Worm (Caenorhabditis elegans): ENCODE data around the gene E04D5.5.
"Not testable (repeated sequence)": the region's sequence is repeated elsewhere in the genome, so short reads cannot be mapped to it uniquely, and the experiment has no call there.

Gene E04D5.5

DNA sequence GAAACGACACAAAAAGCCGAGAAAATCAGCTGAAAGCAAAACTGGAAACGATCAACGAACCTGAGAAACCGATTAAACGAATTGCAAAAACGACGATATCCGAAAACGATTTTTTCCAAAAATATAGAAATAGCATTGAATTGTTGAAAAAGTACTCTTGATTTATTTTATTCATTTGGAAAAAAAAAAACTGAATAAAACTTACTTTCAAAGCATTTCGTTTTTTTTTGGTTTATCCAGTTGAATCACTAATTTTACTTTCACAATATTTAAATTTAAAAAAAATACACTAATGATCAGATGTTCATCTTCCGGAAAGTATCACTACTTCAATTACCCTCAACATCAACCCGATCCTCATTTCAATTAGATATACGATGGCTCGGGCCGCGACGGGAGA, 14.5 kb upstream of the E04D5.5 start, which contains the start of gene T09F3.5:
T09F3.5 (plus strand) TSS at position 301 of the 400 bp plus-strand sequence.
- TF ChIP-seq T22C8.4 (GFP tag; IDR thresholded peaks at IDR 0.05) (no peak), ztf-29 (GFP tag; IDR thresholded peaks at IDR 0.05) (no peak), flt-1 (GFP tag; IDR thresholded peaks at IDR 0.05) (no peak), med-1 (GFP tag; optimal IDR thresholded peaks at IDR 0.05; ENCODE audit: insufficient read depth) (no peak), tab-1 (GFP tag; IDR thresholded peaks at IDR 0.05) (no peak), klf-2 (GFP tag; conservative IDR thresholded peaks at IDR 0.05) (no peak), ref-1 (GFP tag; conservative IDR thresholded peaks at IDR 0.05) (no peak), cog-1 (tag; optimal IDR thresholded peaks at IDR 0.05) (no peak), ztf-23 (GFP tag; IDR thresholded peaks at IDR 0.05) (no peak)

DNA sequence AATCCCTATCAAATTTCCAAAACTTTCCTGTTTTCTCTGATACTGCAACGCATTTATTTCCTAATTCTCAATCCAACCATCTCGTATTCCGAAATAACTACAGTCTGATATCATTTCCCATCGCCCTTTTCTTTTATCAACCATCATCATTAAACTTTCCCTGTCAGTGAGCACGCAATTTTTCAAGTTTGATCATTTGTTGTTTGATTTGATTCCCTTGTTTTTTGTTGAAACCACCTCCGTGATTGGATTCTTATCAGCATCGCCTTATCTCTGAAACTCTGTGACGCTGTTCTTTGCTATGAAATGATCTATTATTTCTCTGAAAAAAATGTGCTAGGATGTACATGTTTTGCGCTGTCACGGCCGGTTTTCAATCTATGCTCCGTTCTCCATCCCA, 8.1 kb upstream of the E04D5.5 start:
- TF ChIP-seq cog-1 (tag; optimal IDR thresholded peaks at IDR 0.05) (no peak), T22C8.4 (GFP tag; IDR thresholded peaks at IDR 0.05) (no peak), klf-2 (GFP tag; conservative IDR thresholded peaks at IDR 0.05) (no peak), ztf-29 (GFP tag; IDR thresholded peaks at IDR 0.05) (no peak), ref-1 (GFP tag; conservative IDR thresholded peaks at IDR 0.05) (no peak), ztf-23 (GFP tag; IDR thresholded peaks at IDR 0.05) (no peak)

DNA sequence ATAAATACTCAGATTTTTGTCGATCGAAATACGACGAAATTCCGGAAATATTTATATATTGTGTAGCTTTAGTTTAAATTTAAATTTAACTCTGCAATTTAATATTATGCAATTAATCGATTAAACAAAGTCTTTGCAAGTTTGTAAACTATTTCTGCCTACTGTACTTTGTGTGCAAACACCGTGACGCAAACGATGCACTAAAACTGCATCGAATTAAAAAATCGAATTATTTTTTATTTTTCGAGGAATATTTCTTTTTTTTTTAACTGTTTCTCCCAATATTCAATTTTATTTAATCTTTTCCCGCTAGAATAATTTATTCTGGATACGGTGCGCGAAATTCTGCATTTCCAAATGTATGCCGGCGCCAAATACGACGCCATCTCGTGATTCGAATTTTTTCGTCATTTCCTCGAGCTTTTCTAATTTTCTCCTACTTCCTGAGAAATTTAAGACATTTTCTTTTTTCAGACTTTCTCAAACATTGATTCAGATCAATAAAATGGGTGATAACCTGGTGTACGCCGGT, 5.3 kb downstream of the E04D5.5 start, which contains the start of gene eif-2A:
eif-2A (plus strand) TSS at position 469 of the 532 bp plus-strand sequence.
- no peak for TF ChIP-seq med-1 (GFP tag; optimal IDR thresholded peaks at IDR 0.05; ENCODE audit: insufficient read depth)
- TF ChIP-seq ztf-23 (GFP tag; IDR thresholded peaks at IDR 0.05): no peak
- no peak for TF ChIP-seq flt-1 (GFP tag; IDR thresholded peaks at IDR 0.05)
- TF ChIP-seq ztf-29 (GFP tag; IDR thresholded peaks at IDR 0.05): no peak
- TF ChIP-seq ref-1 (GFP tag; conservative IDR thresholded peaks at IDR 0.05): no peak
- no peak for TF ChIP-seq T22C8.4 (GFP tag; IDR thresholded peaks at IDR 0.05)
- no peak for TF ChIP-seq cog-1 (tag; optimal IDR thresholded peaks at IDR 0.05)
- TF ChIP-seq tab-1 (GFP tag; IDR thresholded peaks at IDR 0.05): no peak
- no peak for TF ChIP-seq klf-2 (GFP tag; conservative IDR thresholded peaks at IDR 0.05)

DNA sequence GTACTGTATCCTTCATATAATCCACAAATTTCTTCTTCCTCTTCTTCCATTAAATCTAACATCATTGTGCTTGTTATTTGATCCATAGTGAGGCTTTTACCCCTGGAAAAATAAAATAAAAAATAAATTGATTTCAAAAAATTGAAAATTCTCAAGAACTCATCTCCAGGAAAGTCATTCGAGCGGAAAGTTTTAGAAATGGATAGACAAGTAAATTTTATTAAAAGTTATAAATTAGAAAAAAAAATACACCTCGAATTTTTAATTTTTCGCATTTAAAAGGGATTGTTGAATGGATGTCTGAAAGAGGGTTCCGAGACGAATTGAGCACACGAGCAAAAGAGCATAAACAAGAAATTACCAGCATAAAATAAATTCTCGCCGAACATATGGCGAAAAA, 10.9 kb downstream of the E04D5.5 start, which contains the start of gene frpr-21:
frpr-21 (minus strand) TSS at position 101 of the 400 bp plus-strand sequence.
- TF ChIP-seq tab-1 (GFP tag; IDR thresholded peaks at IDR 0.05) (no peak), ztf-23 (GFP tag; IDR thresholded peaks at IDR 0.05) (no peak), med-1 (GFP tag; optimal IDR thresholded peaks at IDR 0.05; ENCODE audit: insufficient read depth) (no peak), ztf-29 (GFP tag; IDR thresholded peaks at IDR 0.05) (no peak), ref-1 (GFP tag; conservative IDR thresholded peaks at IDR 0.05) (no peak), T22C8.4 (GFP tag; IDR thresholded peaks at IDR 0.05) (no peak)

DNA sequence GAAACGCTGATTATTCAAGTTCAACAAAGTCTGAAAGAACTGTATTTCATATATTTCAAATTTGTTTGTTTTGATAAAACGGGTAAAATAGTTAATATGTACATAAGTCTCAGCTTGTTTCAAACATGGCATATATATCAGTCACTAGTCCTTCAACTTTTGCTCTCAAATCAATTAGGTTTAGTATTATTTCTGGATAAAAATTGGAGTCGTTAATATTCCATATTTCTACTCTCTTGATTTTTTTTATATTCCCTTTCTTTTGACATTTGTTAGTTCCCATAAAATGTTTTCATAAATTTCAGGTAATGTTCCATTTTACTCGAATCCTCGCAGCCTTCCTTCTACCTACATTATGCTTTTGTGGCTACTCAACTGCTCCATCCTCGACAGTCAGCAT, 24.7 kb downstream of the E04D5.5 start, which contains the start of gene cut-4:
cut-4 (plus strand) TSS at position 301 of the 400 bp plus-strand sequence.
- no peak for TF ChIP-seq cog-1 (tag; optimal IDR thresholded peaks at IDR 0.05)
- no peak for TF ChIP-seq ztf-23 (GFP tag; IDR thresholded peaks at IDR 0.05)
- no peak for TF ChIP-seq flt-1 (GFP tag; IDR thresholded peaks at IDR 0.05)
- TF ChIP-seq T22C8.4 (GFP tag; IDR thresholded peaks at IDR 0.05): no peak
- no peak for TF ChIP-seq ref-1 (GFP tag; conservative IDR thresholded peaks at IDR 0.05)

DNA sequence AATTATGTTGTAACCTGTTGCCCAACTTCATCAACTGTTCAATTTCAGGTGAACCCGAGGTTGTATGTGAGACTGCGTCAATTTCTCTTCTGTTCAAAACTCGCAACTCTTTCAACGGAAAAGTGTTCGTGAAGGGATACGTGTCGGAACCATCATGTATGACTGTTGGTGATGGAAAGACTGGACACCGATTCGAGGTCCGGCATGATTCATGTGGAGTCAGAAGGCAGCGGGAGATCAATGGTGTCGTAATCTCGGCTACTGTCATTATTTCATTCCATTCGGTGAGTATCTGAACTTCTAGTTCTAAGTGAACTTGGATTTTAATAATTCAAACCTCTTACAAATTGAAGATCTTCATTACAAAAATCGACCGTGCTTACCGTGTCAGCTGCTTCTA, 26.8 kb downstream of the E04D5.5 start:
- no peak for TF ChIP-seq ref-1 (GFP tag; conservative IDR thresholded peaks at IDR 0.05)
- no peak for TF ChIP-seq T22C8.4 (GFP tag; IDR thresholded peaks at IDR 0.05)
- TF ChIP-seq klf-2 (GFP tag; conservative IDR thresholded peaks at IDR 0.05): no peak
- TF ChIP-seq cog-1 (tag; optimal IDR thresholded peaks at IDR 0.05): no peak
- TF ChIP-seq ztf-23 (GFP tag; IDR thresholded peaks at IDR 0.05): no peak
- TF ChIP-seq flt-1 (GFP tag; IDR thresholded peaks at IDR 0.05): no peak
- no peak for TF ChIP-seq med-1 (GFP tag; optimal IDR thresholded peaks at IDR 0.05; ENCODE audit: insufficient read depth)
- no peak for TF ChIP-seq ztf-29 (GFP tag; IDR thresholded peaks at IDR 0.05)
- TF ChIP-seq tab-1 (GFP tag; IDR thresholded peaks at IDR 0.05): no peak

DNA sequence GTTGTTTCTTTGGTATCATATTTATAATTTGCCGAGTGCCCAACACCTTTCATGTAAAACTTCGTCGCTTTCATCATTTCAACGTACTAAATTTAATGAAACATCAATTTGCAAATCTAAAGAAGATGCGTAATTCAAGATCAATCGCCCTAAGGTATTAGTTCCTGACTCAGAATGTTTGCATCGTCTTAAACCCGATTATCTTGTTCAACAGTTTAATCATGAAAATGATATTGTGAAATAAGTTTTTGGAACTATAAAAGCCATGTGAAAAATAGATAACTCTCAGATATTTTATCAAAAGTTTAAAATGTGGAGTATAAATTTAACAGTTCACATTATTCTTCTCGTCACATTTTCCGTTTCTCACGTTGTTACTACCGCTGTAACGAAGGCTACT, 28.9 kb downstream of the E04D5.5 start, which contains the start of gene E04D5.4:
E04D5.4 (plus strand) TSS at position 301 of the 400 bp plus-strand sequence.
- no peak for TF ChIP-seq cog-1 (tag; optimal IDR thresholded peaks at IDR 0.05)
- no peak for TF ChIP-seq klf-2 (GFP tag; conservative IDR thresholded peaks at IDR 0.05)
- no peak for TF ChIP-seq ztf-23 (GFP tag; IDR thresholded peaks at IDR 0.05)
- TF ChIP-seq flt-1 (GFP tag; IDR thresholded peaks at IDR 0.05): no peak
- no peak for TF ChIP-seq med-1 (GFP tag; optimal IDR thresholded peaks at IDR 0.05; ENCODE audit: insufficient read depth)
- no peak for TF ChIP-seq tab-1 (GFP tag; IDR thresholded peaks at IDR 0.05)
- TF ChIP-seq ztf-29 (GFP tag; IDR thresholded peaks at IDR 0.05): no peak
- TF ChIP-seq T22C8.4 (GFP tag; IDR thresholded peaks at IDR 0.05): no peak
- TF ChIP-seq ref-1 (GFP tag; conservative IDR thresholded peaks at IDR 0.05): no peak

DNA sequence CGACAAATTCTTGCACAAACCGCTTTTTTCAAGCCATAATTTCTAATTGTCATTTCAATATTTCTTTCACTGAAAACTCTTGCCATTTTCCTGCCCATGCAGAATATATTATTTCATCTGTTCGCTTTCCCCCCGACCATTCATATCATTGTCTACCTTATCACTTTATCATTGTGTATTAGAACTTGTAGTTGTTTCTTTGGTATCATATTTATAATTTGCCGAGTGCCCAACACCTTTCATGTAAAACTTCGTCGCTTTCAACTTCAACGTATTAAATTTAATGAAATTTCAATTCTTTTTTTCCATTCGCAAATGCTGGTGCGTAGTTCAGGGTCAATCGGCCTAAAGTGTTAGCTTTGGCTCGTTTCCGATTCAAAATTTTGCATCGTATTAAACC, 31.8 kb downstream of the E04D5.5 start, which contains the start of gene ZK673.1:
ZK673.1 (plus strand) TSS at position 301 of the 400 bp plus-strand sequence.
- TF ChIP-seq flt-1 (GFP tag; IDR thresholded peaks at IDR 0.05); klf-2 (GFP tag; conservative IDR thresholded peaks at IDR 0.05); ztf-29 (GFP tag; IDR thresholded peaks at IDR 0.05): not testable (repeated sequence)

DNA sequence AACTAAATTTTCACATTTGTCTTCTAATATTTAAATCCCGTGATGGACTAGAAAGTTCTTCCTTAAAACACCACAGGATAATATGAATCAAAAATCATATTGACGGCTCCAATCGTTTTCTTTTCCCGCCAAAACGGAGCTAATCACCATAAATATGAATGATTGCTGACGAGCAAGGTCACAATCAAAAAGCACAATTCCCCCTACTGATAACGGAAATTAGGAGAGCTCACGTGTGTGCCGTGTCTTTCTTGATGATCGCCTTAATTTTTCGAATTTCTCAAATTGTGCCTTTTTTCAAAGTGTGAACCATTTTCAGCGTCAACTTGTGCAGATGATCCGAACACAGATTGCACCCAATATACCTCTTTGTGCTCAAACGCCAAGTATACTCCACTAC, 32.8 kb downstream of the E04D5.5 start:
- TF ChIP-seq cog-1 (tag; optimal IDR thresholded peaks at IDR 0.05) (no peak), ztf-29 (GFP tag; IDR thresholded peaks at IDR 0.05) (no peak), flt-1 (GFP tag; IDR thresholded peaks at IDR 0.05) (no peak), T22C8.4 (GFP tag; IDR thresholded peaks at IDR 0.05) (no peak), ztf-23 (GFP tag; IDR thresholded peaks at IDR 0.05) (no peak), klf-2 (GFP tag; conservative IDR thresholded peaks at IDR 0.05) (no peak), med-1 (GFP tag; optimal IDR thresholded peaks at IDR 0.05; ENCODE audit: insufficient read depth) (no peak), tab-1 (GFP tag; IDR thresholded peaks at IDR 0.05) (no peak), ref-1 (GFP tag; conservative IDR thresholded peaks at IDR 0.05) (no peak)
